Fruit fly (Drosophila melanogaster): ENCODE data around the gene CG5355.

- no peak for TF ChIP-seq Hr39 (GFP tag; optimal IDR thresholded peaks at IDR 0.05)
- no peak for TF ChIP-seq Smox (GFP tag; optimal IDR thresholded peaks at IDR 0.05)
- TF ChIP-seq CG11902 (GFP tag; optimal IDR thresholded peaks at IDR 0.05) = no peak
- TF ChIP-seq Ets21C (GFP tag; optimal IDR thresholded peaks at IDR 0.05) = no peak
- no peak for TF ChIP-seq Eip75B (GFP tag; optimal IDR thresholded peaks at IDR 0.05)
- TF ChIP-seq Blimp-1 (GFP tag; optimal IDR thresholded peaks at IDR 0.05) = no peak
- TF ChIP-seq Lpt (GFP tag; optimal IDR thresholded peaks at IDR 0.05) = no peak
- no peak for TF ChIP-seq CG31627 (GFP tag; optimal IDR thresholded peaks at IDR 0.05)
- no peak for TF ChIP-seq spab (GFP tag; optimal IDR thresholded peaks at IDR 0.05)
- TF ChIP-seq salr (GFP tag; optimal IDR thresholded peaks at IDR 0.05) = no peak
- no peak for TF ChIP-seq CG8319 (GFP tag; optimal IDR thresholded peaks at IDR 0.05)
Measured at dm6 chr2L:10372297-10372696, 41.0 kb downstream of the CG5355 start.
